Fruit fly (Drosophila melanogaster): ENCODE measurements around the gene Ac76E.

DNA sequence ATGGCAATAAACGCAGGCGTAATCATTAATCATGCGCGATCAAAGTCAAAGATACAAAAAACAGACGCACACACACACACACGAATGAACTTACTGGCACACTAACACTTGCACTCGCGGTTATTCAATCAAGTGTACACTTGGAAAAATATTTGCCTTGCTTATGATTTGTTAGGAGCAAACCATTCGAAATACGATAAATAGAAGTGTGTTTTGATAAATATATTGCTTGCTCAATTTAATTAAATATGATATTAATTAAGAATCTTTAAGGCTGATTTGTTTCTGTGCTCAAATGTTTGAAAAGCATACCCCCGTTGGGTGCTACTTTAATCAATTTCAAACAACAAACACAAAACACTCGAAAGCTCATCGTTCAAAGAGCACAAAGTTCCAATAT lies 6.4 kb downstream of the Ac76E start:
- TF ChIP-seq acj6 (GFP tag; optimal IDR thresholded peaks at IDR 0.05) (no peak), fkh (GFP tag; optimal IDR thresholded peaks at IDR 0.05) (no peak), ss (GFP tag; optimal IDR thresholded peaks at IDR 0.05) (no peak), Met (GFP tag; optimal IDR thresholded peaks at IDR 0.05) (no peak), Hr39 (GFP tag; optimal IDR thresholded peaks at IDR 0.05) (no peak)

Measured in whole organism, prepupa.